Fruit fly (Drosophila melanogaster): ENCODE results near the gene CG5645.

dm6 chr3L:12112967-12113366, 23.5 kb downstream of the CG5645 start:
- TF ChIP-seq CG10348 (GFP tag; IDR thresholded peaks at IDR 0.05) (no peak), CG9948 (tag; optimal IDR thresholded peaks at IDR 0.05) (peak; percentile 55), Pif1B (GFP tag; optimal IDR thresholded peaks at IDR 0.05) (no peak), CG15710 (tag; optimal IDR thresholded peaks at IDR 0.05) (peak; percentile 39), Ets98B (GFP tag; IDR thresholded peaks at IDR 0.05) (no peak), Pif1A (GFP tag; optimal IDR thresholded peaks at IDR 0.05) (no peak), CG17806 (tag; optimal IDR thresholded peaks at IDR 0.05) (peak; percentile 47), fd96Ca (GFP tag; IDR thresholded peaks at IDR 0.05) (no peak), rn (GFP tag; IDR thresholded peaks at IDR 0.05) (no peak)
